Fruit fly (Drosophila melanogaster) whole organism, prepupa: ENCODE measurements around the gene CG15358.

Experiments used
- Blimp-1 ChIP-seq: fragments of 200-800 bp; sonication (Bioruptor generic); optimal IDR thresholded peaks from 3 replicates; lab custom pipeline; 2017; ENCODE audit warnings: missing biosample characterization, missing genetic modification characterization, mild to moderate bottlenecking, moderate library complexity, missing genetic modification reagents
- CG10631 ChIP-seq: fragments of 200-800 bp; sonication (Bioruptor generic); optimal IDR thresholded peaks from 2 replicates; lab custom pipeline; 2016; ENCODE audit warnings: missing biosample characterization, missing genetic modification characterization
- CG10669 ChIP-seq: fragments of 200-800 bp; sonication (Bioruptor generic); optimal IDR thresholded peaks from 3 replicates; lab custom pipeline; 2018; ENCODE audit warnings: missing biosample characterization, mild to moderate bottlenecking, missing genetic modification characterization, moderate library complexity
- CG11294 ChIP-seq: fragments of 200-800 bp; sonication (Bioruptor generic); IDR thresholded peaks from 2 replicates; pipeline ENCODE4 v1.3.6; 2022; ENCODE audit warnings: missing biosample characterization, missing genetic modification characterization
- CG11762 ChIP-seq: fragments of 200-800 bp; sonication (Bioruptor generic); optimal IDR thresholded peaks from 3 replicates; lab custom pipeline; 2016; ENCODE audit warnings: missing biosample characterization, missing genetic modification characterization; ENCODE audit not compliant: insufficient read depth
- CG11902 ChIP-seq: fragments of 200-800 bp; sonication (Bioruptor generic); optimal IDR thresholded peaks from 3 replicates; lab custom pipeline; 2016; ENCODE audit warnings: missing biosample characterization, missing genetic modification characterization
- CG1621 ChIP-seq: fragments of 200-800 bp; sonication (Bioruptor generic); optimal IDR thresholded peaks from 3 replicates; lab custom pipeline; 2018; ENCODE audit warnings: missing biosample characterization, mild to moderate bottlenecking, missing genetic modification characterization
- CG31627 ChIP-seq: fragments of 200-800 bp; sonication (Bioruptor generic); optimal IDR thresholded peaks from 3 replicates; lab custom pipeline; 2016; ENCODE audit warnings: missing biosample characterization, missing genetic modification characterization
- CG32006 ChIP-seq: fragments of 200-800 bp; sonication (Bioruptor generic); optimal IDR thresholded peaks from 3 replicates; lab custom pipeline; 2017; ENCODE audit warnings: missing biosample characterization, mild to moderate bottlenecking, missing genetic modification characterization
- CG34406 ChIP-seq: fragments of 200-800 bp; sonication (Bioruptor generic); optimal IDR thresholded peaks from 3 replicates; lab custom pipeline; 2016; ENCODE audit warnings: missing biosample characterization, missing genetic modification characterization
- CG3919 ChIP-seq: fragments of 200-800 bp; sonication (Bioruptor generic); optimal IDR thresholded peaks from 3 replicates; lab custom pipeline; 2016; ENCODE audit warnings: missing biosample characterization, missing genetic modification characterization
- CG4318 ChIP-seq: fragments of 200-800 bp; sonication (Bioruptor generic); optimal IDR thresholded peaks from 3 replicates; lab custom pipeline; 2017; ENCODE audit warnings: missing biosample characterization, mild to moderate bottlenecking, missing genetic modification characterization
- CG6163 ChIP-seq: fragments of 200-800 bp; sonication (Bioruptor generic); IDR thresholded peaks from 3 replicates; pipeline ENCODE4 v1.3.6; 2022; ENCODE audit warnings: missing biosample characterization, missing genetic modification characterization
- CG6276 ChIP-seq: fragments of 200-800 bp; sonication (Bioruptor generic); optimal IDR thresholded peaks from 2 replicates; lab custom pipeline; 2017; ENCODE audit warnings: missing biosample characterization, mild to moderate bottlenecking, missing genetic modification characterization
- CG6792 ChIP-seq: fragments of 200-800 bp; sonication (Bioruptor generic); optimal IDR thresholded peaks from 3 replicates; lab custom pipeline; 2016; ENCODE audit warnings: missing biosample characterization, missing genetic modification characterization
- CG6808 ChIP-seq: fragments of 200-800 bp; sonication (Bioruptor generic); optimal IDR thresholded peaks from 3 replicates; lab custom pipeline; 2017; ENCODE audit warnings: missing biosample characterization, missing genetic modification characterization, mild to moderate bottlenecking, moderate library complexity, missing genetic modification reagents
- CG6854 ChIP-seq: fragments of 200-800 bp; sonication (Bioruptor generic); optimal IDR thresholded peaks from 2 replicates; lab custom pipeline; 2017; ENCODE audit warnings: missing biosample characterization, mild to moderate bottlenecking, missing genetic modification characterization
- Eip78C ChIP-seq: fragments of 200-800 bp; sonication (Bioruptor generic); peaks from one replicate; lab custom pipeline; 2016; ENCODE audit warnings: missing biosample characterization, missing genetic modification characterization
- Ets96B ChIP-seq: fragments of 200-800 bp; optimal IDR thresholded peaks from 2 replicates; lab custom pipeline; 2019; ENCODE audit warnings: missing biosample characterization, mild to moderate bottlenecking, missing genetic modification characterization, moderate library complexity
- Hr38 ChIP-seq: sonication (Bioruptor generic); optimal IDR thresholded peaks from 2 replicates; lab custom pipeline; 2016; ENCODE audit warnings: missing biosample characterization, missing genetic modification characterization
- Hr39 ChIP-seq: fragments of 200-800 bp; sonication (Bioruptor generic); optimal IDR thresholded peaks from 2 replicates; lab custom pipeline; 2016; ENCODE audit warnings: missing biosample characterization, missing genetic modification characterization
- Hr4 ChIP-seq: fragments of 200-800 bp; sonication (Bioruptor generic); optimal IDR thresholded peaks from 3 replicates; lab custom pipeline; 2016; ENCODE audit warnings: missing biosample characterization, missing genetic modification characterization
- Met ChIP-seq: fragments of 200-800 bp; sonication (Bioruptor generic); optimal IDR thresholded peaks from 3 replicates; lab custom pipeline; 2016; ENCODE audit warnings: missing biosample characterization, missing genetic modification characterization
- OdsH ChIP-seq: fragments of 200-800 bp; sonication (Bioruptor generic); optimal IDR thresholded peaks from 3 replicates; lab custom pipeline; 2016; ENCODE audit warnings: missing biosample characterization, missing genetic modification characterization
- Smox ChIP-seq: fragments of 200-800 bp; sonication (Bioruptor generic); optimal IDR thresholded peaks from 3 replicates; lab custom pipeline; 2016; ENCODE audit warnings: missing biosample characterization, missing genetic modification characterization
- Sox102F ChIP-seq: fragments of 200-800 bp; sonication (Bioruptor generic); optimal IDR thresholded peaks from 2 replicates; lab custom pipeline; 2016; ENCODE audit warnings: missing biosample characterization, mild to moderate bottlenecking, missing genetic modification characterization
- Sox14 ChIP-seq: fragments of 200-800 bp; sonication (Bioruptor generic); optimal IDR thresholded peaks from 3 replicates; lab custom pipeline; 2016; ENCODE audit warnings: missing biosample characterization, missing genetic modification characterization
- Sox15 ChIP-seq: fragments of 200-800 bp; sonication (Bioruptor generic); optimal IDR thresholded peaks from 3 replicates; lab custom pipeline; 2016; ENCODE audit warnings: missing biosample characterization, missing genetic modification characterization
- acj6 ChIP-seq: fragments of 200-800 bp; sonication (Bioruptor generic); optimal IDR thresholded peaks from 3 replicates; lab custom pipeline; 2016; ENCODE audit warnings: missing biosample characterization, missing genetic modification characterization
- cyc ChIP-seq: fragments of 200-800 bp; sonication (Bioruptor generic); optimal IDR thresholded peaks from 3 replicates; lab custom pipeline; 2016; ENCODE audit warnings: missing biosample characterization, missing genetic modification characterization
- dac ChIP-seq: fragments of 200-800 bp; sonication (Bioruptor generic); optimal IDR thresholded peaks from 2 replicates; lab custom pipeline; 2017; ENCODE audit warnings: missing biosample characterization, mild to moderate bottlenecking, missing genetic modification characterization
- dsx ChIP-seq: fragments of 200-800 bp; optimal IDR thresholded peaks from 3 replicates; lab custom pipeline; 2019; ENCODE audit warnings: missing biosample characterization, mild to moderate bottlenecking, missing genetic modification characterization, moderate library complexity; ENCODE audit not compliant: poor library complexity, severe bottlenecking
- esn ChIP-seq: fragments of 200-800 bp; sonication (Bioruptor generic); optimal IDR thresholded peaks from 2 replicates; lab custom pipeline; 2016; ENCODE audit warnings: missing biosample characterization, mild to moderate bottlenecking, missing genetic modification characterization, moderate library complexity
- lz ChIP-seq: fragments of 200-800 bp; sonication (Bioruptor generic); optimal IDR thresholded peaks from 3 replicates; lab custom pipeline; 2016; ENCODE audit warnings: missing biosample characterization, missing genetic modification characterization
- pdm3 ChIP-seq: fragments of 200-800 bp; sonication (Bioruptor generic); optimal IDR thresholded peaks from 3 replicates; lab custom pipeline; 2016; ENCODE audit warnings: missing biosample characterization, missing genetic modification characterization
- ss ChIP-seq, 2 experiments: fragments of 200-800 bp; sonication (Bioruptor generic); optimal IDR thresholded peaks; 2 replicates in 1 of 2; 3 replicates in 1 of 2; lab custom pipeline; 2017 to 2018; ENCODE audit warnings: mild to moderate bottlenecking in 2 of 2, missing biosample characterization in 2 of 2, missing genetic modification characterization in 2 of 2, moderate library complexity in 1 of 2
- svp ChIP-seq: fragments of 200-800 bp; sonication (Bioruptor generic); peaks from one replicate; lab custom pipeline; 2016; ENCODE audit warnings: missing biosample characterization, missing genetic modification characterization
- vri ChIP-seq: fragments of 200-800 bp; sonication (Bioruptor generic); optimal IDR thresholded peaks from 3 replicates; lab custom pipeline; 2016; ENCODE audit warnings: missing biosample characterization, mild to moderate bottlenecking, missing genetic modification characterization

Gene CG15358

DNA sequence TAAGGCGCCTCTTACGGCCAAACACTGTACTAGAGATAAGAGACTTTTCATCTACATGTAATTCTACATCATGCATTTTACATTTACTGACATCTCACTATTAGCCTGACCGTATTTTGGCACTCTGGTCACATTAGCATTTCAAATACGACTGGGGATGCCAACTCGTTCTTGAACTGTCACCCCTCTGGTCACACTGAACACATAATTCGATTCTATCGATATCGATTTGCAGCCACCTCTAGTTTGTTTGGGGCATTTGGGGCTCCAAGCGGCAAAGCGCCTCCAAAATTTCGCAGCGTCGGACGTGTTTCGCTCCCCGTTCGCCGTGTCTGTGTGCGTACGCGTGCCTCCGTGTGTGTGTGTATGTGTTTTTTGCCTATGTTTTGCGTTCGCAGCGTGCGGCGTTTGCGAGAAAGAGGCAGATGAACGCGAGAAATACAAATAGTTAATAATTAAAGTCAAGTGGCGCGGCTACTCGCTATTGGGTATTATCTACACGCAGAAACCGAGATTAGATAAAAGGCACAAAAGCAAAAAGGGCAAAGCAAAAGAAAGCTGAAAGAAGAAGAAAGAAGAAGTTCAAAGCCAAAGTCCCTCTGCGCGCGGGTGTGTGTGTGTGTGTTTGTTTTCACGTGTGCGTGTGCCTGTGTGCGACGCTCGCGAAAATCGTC is 1.5 kb upstream of the CG15358 start, which contains the start of gene Wdr62 (continued):
- peak; percentile 40 for TF ChIP-seq pdm3 (GFP tag; lab: Kevin White, UChicago)
- TF ChIP-seq Sox15 (GFP tag; lab: Kevin White, UChicago), result no peak
- TF ChIP-seq esn (GFP tag; lab: Kevin White, UChicago), result peak; percentile 53
- peak; percentile 30 for TF ChIP-seq vri (GFP tag; lab: Kevin White, UChicago)
- TF ChIP-seq CG34406 (GFP tag; lab: Kevin White, UChicago), result peak; percentile 15
- no peak for TF ChIP-seq CG11902 (GFP tag; lab: Kevin White, UChicago)
- TF ChIP-seq Smox (GFP tag; lab: Kevin White, UChicago), result peak; percentile 17
- no peak for TF ChIP-seq CG4318 (GFP tag; lab: Kevin White, UChicago)
- TF ChIP-seq CG31627 (GFP tag; lab: Kevin White, UChicago), result peak; percentile 23

- TF ChIP-seq CG32006 (GFP tag; lab: Kevin White, UChicago) (no peak), Sox102F (GFP tag; lab: Kevin White, UChicago) (no peak), cyc (GFP tag; lab: Kevin White, UChicago) (no peak)
Measured at dm6 chr2L:1881380-1881779, 1.6 kb downstream of the CG15358 start, which contains the start of gene CG31663. TSS of gene CG31663 (minus strand) at chr2L:1881480.

dm6 chr2L:1873609-1874096 is 9.4 kb downstream of the CG15358 start:
- peak; percentile 20 for TF ChIP-seq svp
- TF ChIP-seq CG11762 (GFP tag; lab: Kevin White, UChicago), result no peak
- TF ChIP-seq, all 60 proteins: peak for 1

- TF ChIP-seq CG11294 (GFP tag; lab: Robert Waterston, UW), result no peak
- no peak for TF ChIP-seq Blimp-1 (GFP tag; lab: Kevin White, UChicago)
Measured at dm6 chr2L:1869503-1869902, 13.5 kb downstream of the CG15358 start, which contains the start of gene CG7295. TSS of gene CG7295 (plus strand) at chr2L:1869803.

DNA sequence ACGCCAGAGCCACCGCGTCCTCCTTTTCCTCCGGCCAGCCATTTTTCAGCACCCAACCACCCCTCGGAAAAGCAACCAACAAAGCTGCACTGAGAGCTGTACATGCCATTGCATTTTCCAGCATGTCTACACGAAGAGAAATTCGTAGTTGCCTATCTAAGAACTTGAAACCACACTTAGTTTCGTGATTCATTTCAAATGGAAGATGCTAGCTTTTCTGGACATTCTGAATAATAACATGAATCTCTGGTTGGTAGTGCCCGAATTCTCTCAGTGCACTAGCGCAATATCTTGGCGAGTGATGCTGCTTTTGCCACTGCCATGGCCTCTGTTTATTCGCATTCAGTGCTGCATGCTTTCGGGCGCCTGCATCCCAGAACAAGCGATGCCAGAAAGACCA is 21.0 kb downstream of the CG15358 start:
- TF ChIP-seq CG6792, result peak; percentile 17
- peak; percentile 3 for TF ChIP-seq CG6808 (GFP tag; lab: Kevin White, UChicago)
- TF ChIP-seq CG10669 (GFP tag; lab: Kevin White, UChicago), result peak; percentile 33
- TF ChIP-seq Ets96B (tag; lab: Kevin White, UChicago), result peak; percentile 17
- TF ChIP-seq Sox14 (GFP tag; lab: Kevin White, UChicago), result peak; percentile 2
- peak; percentile 42 for TF ChIP-seq CG32006 (GFP tag; lab: Kevin White, UChicago)
- peak; percentile 6 for TF ChIP-seq Hr39 (GFP tag; lab: Kevin White, UChicago)
- TF ChIP-seq Hr4, result peak; percentile 29
- TF ChIP-seq OdsH (GFP tag; lab: Kevin White, UChicago), result peak; percentile 36
- no peak for TF ChIP-seq Hr38
- no peak for TF ChIP-seq CG1621 (tag; lab: Kevin White, UChicago)
- TF ChIP-seq CG3919 (GFP tag; lab: Kevin White, UChicago), result peak; percentile 14
- TF ChIP-seq ss (GFP tag; optimal IDR thresholded peaks at IDR 0.05; lab: Kevin White, UChicago), result peak in 1 of 2 experiments; percentile 20
- TF ChIP-seq CG6854 (GFP tag; lab: Kevin White, UChicago), result no peak
- peak; percentile 17 for TF ChIP-seq acj6 (GFP tag; lab: Kevin White, UChicago)
- peak; percentile 9 for TF ChIP-seq CG31627 (GFP tag; lab: Kevin White, UChicago)
- TF ChIP-seq Eip78C (GFP tag; lab: Kevin White, UChicago), result peak; percentile 65
- TF ChIP-seq Met (GFP tag; lab: Kevin White, UChicago), result no peak
- TF ChIP-seq CG6276 (GFP tag; lab: Kevin White, UChicago), result peak; percentile 8
- peak; percentile 62 for TF ChIP-seq svp
- peak; percentile 2 for TF ChIP-seq lz (GFP tag; lab: Kevin White, UChicago)
- no peak for TF ChIP-seq dac (GFP tag; lab: Kevin White, UChicago)
- peak; percentile 28 for TF ChIP-seq CG10631 (GFP tag; lab: Kevin White, UChicago)
- TF ChIP-seq CG6163, result peak; percentile 51; the same call in 1 of the 3 replicates
- TF ChIP-seq dsx (GFP tag; lab: Kevin White, UChicago), result peak; percentile 7
- TF ChIP-seq, all 60 proteins: peak for 20
